Fruit fly (Drosophila melanogaster): ENCODE measurements around the gene Coq8.

DNA sequence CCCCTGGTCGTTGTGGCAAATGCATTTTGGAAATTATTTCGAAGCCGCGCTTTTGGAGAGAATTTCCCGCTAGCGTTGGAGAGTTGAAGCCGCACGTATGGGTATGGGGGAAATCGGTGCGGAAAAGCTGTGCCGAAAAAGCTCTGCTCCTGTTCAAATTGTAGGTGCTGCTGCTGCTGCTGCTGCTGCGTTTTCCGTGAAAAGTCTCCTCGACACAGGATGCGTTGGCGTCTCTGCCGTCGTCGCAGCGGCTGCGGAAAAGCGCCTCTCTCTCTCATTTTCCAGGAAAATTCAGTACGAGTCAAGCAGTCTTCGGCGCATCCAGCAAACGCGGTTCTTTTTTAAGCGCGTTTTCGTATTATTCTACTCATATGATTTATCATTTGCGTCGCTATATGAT is 16.3 kb upstream of the Coq8 start, which contains the start of gene fne:
- no peak for TF ChIP-seq psq (optimal IDR thresholded peaks at IDR 0.05)
- no peak for TF ChIP-seq usp (GFP tag; optimal IDR thresholded peaks at IDR 0.05)
- no peak for TF ChIP-seq pan (optimal IDR thresholded peaks at IDR 0.05)
- TF ChIP-seq Dll (optimal IDR thresholded peaks at IDR 0.05) = no peak

All from whole organism.